Worm (Caenorhabditis elegans) whole organism, early embryonic: Measurements from ENCODE around the gene srh-99.

ENCODE experiments used
- B0310.2 ChIP-seq: sonication (generic microtip); optimal IDR thresholded peaks from 2 replicates; lab custom pipeline; 2016; ENCODE audit warnings: mild to moderate bottlenecking, missing genetic modification characterization, missing compliant biosample characterization
- F13C5.2 ChIP-seq: sonication (generic microtip); optimal IDR thresholded peaks from 2 replicates; lab custom pipeline; 2017; ENCODE audit warnings: mild to moderate bottlenecking, missing genetic modification characterization, inconsistent platforms, missing compliant biosample characterization
- aly-1 ChIP-seq: sonication (generic microtip); optimal IDR thresholded peaks from 2 replicates; lab custom pipeline; 2016; ENCODE audit warnings: missing genetic modification characterization, missing compliant biosample characterization
- ama-1 ChIP-seq: fragments of 150-350 bp; optimal IDR thresholded peaks from 2 replicates; lab custom pipeline; 2014
- ceh-13 ChIP-seq: fragments of 200-800 bp; sonication (Bioruptor generic); optimal IDR thresholded peaks from 2 replicates; lab custom pipeline; 2018; ENCODE audit warnings: mild to moderate bottlenecking, missing genetic modification characterization, missing compliant biosample characterization
- ceh-36 ChIP-seq: sonication (generic microtip); optimal IDR thresholded peaks from 2 replicates; lab custom pipeline; 2016; ENCODE audit warnings: missing genetic modification characterization, inconsistent platforms, missing compliant biosample characterization
- ets-7 ChIP-seq: sonication (generic microtip); optimal IDR thresholded peaks from 2 replicates; lab custom pipeline; 2016; ENCODE audit warnings: missing genotype, missing genetic modification characterization, missing compliant biosample characterization
- flt-1 ChIP-seq: fragments of 200-800 bp; sonication (Bioruptor generic); IDR thresholded peaks from 2 replicates; pipeline ENCODE4 v1.3.6; 2022; ENCODE audit warnings: missing genetic modification characterization, missing compliant biosample characterization
- hmbx-1 ChIP-seq: sonication (generic microtip); optimal IDR thresholded peaks from 2 replicates; lab custom pipeline; 2016; ENCODE audit warnings: mild to moderate bottlenecking, missing genetic modification characterization, missing compliant biosample characterization
- hmg-4 ChIP-seq: fragments of 200-800 bp; sonication (Bioruptor generic); optimal IDR thresholded peaks from 2 replicates; lab custom pipeline; 2018; ENCODE audit warnings: mild to moderate bottlenecking, missing genetic modification characterization, missing compliant biosample characterization
- hnd-1 ChIP-seq: sonication (generic microtip); optimal IDR thresholded peaks from 2 replicates; lab custom pipeline; 2016; ENCODE audit warnings: missing genetic modification characterization, missing compliant biosample characterization
- pes-1 ChIP-seq: fragments of 200-800 bp; sonication (Bioruptor generic); IDR thresholded peaks from 2 replicates; pipeline ENCODE4 v1.3.6; 2022; ENCODE audit warnings: missing genetic modification reagents, missing genetic modification characterization, missing compliant biosample characterization
- scrt-1 ChIP-seq: fragments of 200-800 bp; sonication (Bioruptor generic); IDR thresholded peaks from 2 replicates; pipeline ENCODE4 v1.3.6; 2022; ENCODE audit warnings: missing genetic modification characterization, missing compliant biosample characterization
- sea-1 ChIP-seq: fragments of 200-800 bp; sonication (Bioruptor generic); conservative IDR thresholded peaks from 2 replicates; pipeline ENCODE4 v1.3.6; 2022; ENCODE audit warnings: missing genetic modification characterization, missing compliant biosample characterization
- tbx-11 ChIP-seq: fragments of 200-800 bp; sonication (Bioruptor generic); IDR thresholded peaks from 2 replicates; pipeline ENCODE4 v1.3.6; 2022; ENCODE audit warnings: missing genetic modification characterization, missing compliant biosample characterization
- tbx-37 ChIP-seq: fragments of 200-800 bp; sonication (Bioruptor generic); conservative IDR thresholded peaks from 2 replicates; pipeline ENCODE4 v1.3.6; 2022; ENCODE audit warnings: missing genetic modification reagents, missing genetic modification characterization, missing compliant biosample characterization
- tra-4 ChIP-seq: sonication (generic microtip); optimal IDR thresholded peaks from 2 replicates; lab custom pipeline; 2017; ENCODE audit warnings: missing genetic modification characterization, missing compliant biosample characterization

srh-99 gene

ce11 chrII:3748719-3749118, 32.4 kb upstream of the srh-99 start, which contains the start of gene fbxb-90:
TSS of gene fbxb-90 (minus strand) at chrII:3748819.
- TF ChIP-seq scrt-1 (GFP tag; lab: Robert Waterston, UW) (no peak), pes-1 (GFP tag; lab: Robert Waterston, UW) (no peak), tbx-37 (GFP tag; lab: Robert Waterston, UW) (no peak), sea-1 (GFP tag; lab: Robert Waterston, UW) (no peak), ama-1 (no peak), ceh-36 (tag; lab: Kevin White, UChicago) (no peak)

DNA sequence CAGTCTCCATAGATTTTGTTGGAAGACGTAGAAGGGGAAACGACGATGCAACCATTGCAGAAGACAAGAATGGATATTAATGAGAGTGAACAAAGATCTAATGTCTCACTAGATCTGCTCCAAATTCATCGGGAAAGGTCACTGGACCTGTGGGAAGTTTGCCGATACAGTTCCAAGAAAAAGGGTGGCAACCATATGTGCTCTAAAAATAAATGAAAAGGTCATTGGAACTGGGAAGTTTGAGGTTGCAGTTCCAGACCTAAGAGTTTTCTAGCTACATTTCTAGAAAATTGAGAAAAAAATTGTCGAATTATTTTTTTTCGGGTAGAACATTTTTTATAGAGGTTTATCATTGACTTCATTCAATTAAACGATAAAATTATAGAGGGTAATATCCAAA, 31.1 kb upstream of the srh-99 start, which contains the start of gene fbxb-92:
TSS of gene fbxb-92 (minus strand) at position 101 of the 400 bp plus-strand sequence.
- TF ChIP-seq aly-1 (tag; lab: Kevin White, UChicago), result no peak
- TF ChIP-seq hmbx-1 (tag; lab: Kevin White, UChicago), result no peak
- no peak for TF ChIP-seq pes-1 (GFP tag; lab: Robert Waterston, UW)
- no peak for TF ChIP-seq tra-4 (tag; lab: Kevin White, UChicago)
- TF ChIP-seq B0310.2 (tag; lab: Kevin White, UChicago), result no peak
- no peak for TF ChIP-seq hmg-4 (GFP tag; lab: Kevin White, UChicago)
- TF ChIP-seq F13C5.2 (tag; lab: Kevin White, UChicago), result no peak
- no peak for TF ChIP-seq ets-7 (tag; lab: Kevin White, UChicago)
- no peak for TF ChIP-seq tbx-37 (GFP tag; lab: Robert Waterston, UW)
- no peak for TF ChIP-seq hnd-1 (tag; lab: Kevin White, UChicago)
- TF ChIP-seq ama-1, result no peak
- no peak for TF ChIP-seq scrt-1 (GFP tag; lab: Robert Waterston, UW)
- no peak for TF ChIP-seq sea-1 (GFP tag; lab: Robert Waterston, UW)
- TF ChIP-seq ceh-36 (tag; lab: Kevin White, UChicago), result no peak
- no peak for TF ChIP-seq tbx-11 (GFP tag; lab: Robert Waterston, UW)
- no peak for TF ChIP-seq flt-1 (GFP tag; lab: Robert Waterston, UW)
- no peak for TF ChIP-seq ceh-13 (GFP tag; lab: Kevin White, UChicago)

ce11 chrII:3743684-3744200, 27.4 kb upstream of the srh-99 start, which contains the start of gene nta-1:
TSS of gene nta-1 (minus strand) at chrII:3743814.
- TF ChIP-seq hmbx-1 (tag; lab: Kevin White, UChicago) (no peak), tbx-37 (GFP tag; lab: Robert Waterston, UW) (no peak), ets-7 (tag; lab: Kevin White, UChicago) (no peak), tbx-11 (GFP tag; lab: Robert Waterston, UW) (no peak), aly-1 (tag; lab: Kevin White, UChicago) (no peak), ama-1 (no peak), ceh-36 (tag; lab: Kevin White, UChicago) (no peak), hmg-4 (GFP tag; lab: Kevin White, UChicago) (no peak), ceh-13 (GFP tag; lab: Kevin White, UChicago) (no peak), pes-1 (GFP tag; lab: Robert Waterston, UW) (no peak), scrt-1 (GFP tag; lab: Robert Waterston, UW) (no peak), F13C5.2 (tag; lab: Kevin White, UChicago) (no peak), hnd-1 (tag; lab: Kevin White, UChicago) (no peak), tra-4 (tag; lab: Kevin White, UChicago) (no peak), flt-1 (GFP tag; lab: Robert Waterston, UW) (no peak), sea-1 (GFP tag; lab: Robert Waterston, UW) (no peak), B0310.2 (tag; lab: Kevin White, UChicago) (no peak)

- TF ChIP-seq tra-4 (tag; lab: Kevin White, UChicago) (no peak), tbx-11 (GFP tag; lab: Robert Waterston, UW) (no peak), ceh-36 (tag; lab: Kevin White, UChicago) (no peak), hmbx-1 (tag; lab: Kevin White, UChicago) (no peak), F13C5.2 (tag; lab: Kevin White, UChicago) (no peak), sea-1 (GFP tag; lab: Robert Waterston, UW) (no peak), aly-1 (tag; lab: Kevin White, UChicago) (no peak)
These were observed 25.2 kb upstream of the srh-99 start, which contains the start of gene F12E12.1 for ce11 chrII:3741584-3741983. TSS of gene F12E12.1 (plus strand) at chrII:3741884.

ce11 chrII:3739647-3740046, 23.3 kb upstream of the srh-99 start, which contains the start of gene F12E12.2:
TSS of gene F12E12.2 (plus strand) at chrII:3739947.
- TF ChIP-seq pes-1 (GFP tag; lab: Robert Waterston, UW) (no peak), ceh-13 (GFP tag; lab: Kevin White, UChicago) (no peak), aly-1 (tag; lab: Kevin White, UChicago) (no peak)

- TF ChIP-seq aly-1 (tag; lab: Kevin White, UChicago) (no peak), ama-1 (no peak), tbx-37 (GFP tag; lab: Robert Waterston, UW) (no peak), ceh-13 (GFP tag; lab: Kevin White, UChicago) (no peak), F13C5.2 (tag; lab: Kevin White, UChicago) (no peak), hmbx-1 (tag; lab: Kevin White, UChicago) (no peak)
These were observed 20.6 kb upstream of the srh-99 start, which contains the start of gene F12E12.6 for ce11 chrII:3736893-3737375. TSS of gene F12E12.6 (minus strand) at chrII:3736943.

DNA sequence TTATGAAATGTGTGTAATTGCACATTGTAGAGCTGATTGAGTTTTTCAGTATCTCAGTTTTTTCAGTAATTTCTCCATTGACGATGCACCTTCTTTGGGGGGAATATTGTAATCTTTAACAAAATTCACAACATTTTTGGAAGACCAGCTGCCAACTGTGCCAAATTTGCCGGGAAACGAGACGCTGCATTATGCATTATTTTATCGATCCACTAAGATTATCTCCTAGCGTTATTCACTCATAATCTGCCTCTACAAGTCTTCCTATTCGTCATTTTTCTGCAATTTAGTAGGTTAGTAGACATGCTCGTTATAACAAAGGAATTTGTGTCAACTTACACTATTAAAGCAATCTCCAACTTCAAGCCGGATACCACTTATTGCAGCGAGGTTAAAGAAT, 15.4 kb upstream of the srh-99 start, which contains the start of the genes sdz-12 and bath-31:
TSS of gene sdz-12 (minus strand) at position 101 of the 400 bp plus-strand sequence.
TSS of gene bath-31 (plus strand) at position 251 of the 400 bp plus-strand sequence.
- TF ChIP-seq aly-1 (tag; lab: Kevin White, UChicago), result no peak
- TF ChIP-seq F13C5.2 (tag; lab: Kevin White, UChicago), result no peak
